Fruit fly (Drosophila melanogaster) whole organism, pupa: Measurements from ENCODE around the gene fd19B.

Experiments
- CG4496 ChIP-seq: fragments of 200-800 bp; sonication (Bioruptor generic); IDR thresholded peaks from 3 replicates; pipeline ENCODE4 v1.3.6; 2022; ENCODE audit warnings: missing biosample characterization, missing genetic modification characterization
- D1 ChIP-seq: fragments of 200-800 bp; sonication (Bioruptor generic); optimal IDR thresholded peaks from 2 replicates; lab custom pipeline; 2018; ENCODE audit warnings: missing biosample characterization, mild to moderate bottlenecking, missing genetic modification characterization, moderate library complexity
- Pif1A ChIP-seq: fragments of 200-800 bp; sonication (Bioruptor generic); optimal IDR thresholded peaks from 3 replicates; lab custom pipeline; 2016; ENCODE audit warnings: missing biosample characterization, missing genetic modification characterization

DNA sequence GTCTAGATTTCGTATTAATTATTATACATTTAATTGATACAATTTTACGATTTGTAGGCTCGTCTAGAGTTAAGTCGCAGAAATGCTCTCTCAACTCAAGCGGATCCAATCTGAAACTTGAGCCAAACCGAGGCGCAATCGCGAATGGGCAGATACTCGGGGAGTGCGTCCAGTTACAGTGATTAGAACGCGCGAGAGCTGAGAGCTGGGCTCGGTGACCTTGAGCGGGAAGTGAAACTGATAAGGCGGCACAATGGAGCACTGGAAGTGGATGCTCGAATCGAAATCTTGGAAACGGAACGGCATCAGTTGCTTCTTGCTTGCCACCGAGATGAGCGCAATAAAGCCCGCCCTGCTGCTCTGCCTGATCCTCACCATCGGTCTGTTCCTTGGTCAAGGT, 29.9 kb upstream of the fd19B start, which contains the start of gene CG34331:
- TF ChIP-seq D1 (tag; lab: Kevin White, UChicago) (no peak), CG4496 (no peak), Pif1A (GFP tag; lab: Kevin White, UChicago) (no peak)
